Worm (Caenorhabditis elegans) whole organism, young adult: Measurements from ENCODE around the gene spp-12.

Source experiments
- C17E4.6 ChIP-seq: fragments of 200-800 bp; sonication (Bioruptor generic); IDR thresholded peaks from 2 replicates; pipeline ENCODE4 v1.3.6; 2022; ENCODE audit warnings: missing genetic modification reagents, missing genetic modification characterization, missing compliant biosample characterization
- F10E7.11 ChIP-seq: sonication (generic microtip); optimal IDR thresholded peaks from 2 replicates; lab custom pipeline; 2017; ENCODE audit warnings: mild to moderate bottlenecking, missing genetic modification characterization, moderate library complexity, missing compliant biosample characterization
- F37B4.10 ChIP-seq: fragments of 200-800 bp; sonication (Bioruptor generic); IDR thresholded peaks from 2 replicates; pipeline ENCODE4 v1.3.6; 2022; ENCODE audit warnings: missing genetic modification characterization, missing compliant biosample characterization
- Y53F4B.3 ChIP-seq: fragments of 200-800 bp; sonication (Bioruptor generic); IDR thresholded peaks from 2 replicates; pipeline ENCODE4 v1.3.6; 2022; ENCODE audit warnings: missing genetic modification reagents, missing genetic modification characterization, missing compliant biosample characterization
- Y79H2A.3 ChIP-seq: fragments of 200-800 bp; sonication (Bioruptor generic); conservative IDR thresholded peaks from 2 replicates; pipeline ENCODE4 v1.3.6; 2022; ENCODE audit warnings: missing genetic modification reagents, missing genetic modification characterization, missing compliant biosample characterization
- ama-1 ChIP-seq, 3 experiments: fragments of 150-350 bp in 1 of 3; sonication (generic microtip) in 2 of 3; optimal IDR thresholded peaks; 2 replicates each; lab custom pipeline; 2014 to 2018; ENCODE audit warnings: missing biosample characterization in 2 of 3, missing genetic modification characterization in 2 of 3, missing genetic modification reagents in 2 of 3
- aptf-3 ChIP-seq: fragments of 200-800 bp; sonication (Bioruptor generic); IDR thresholded peaks from 2 replicates; pipeline ENCODE4 v1.3.6; 2022; ENCODE audit warnings: missing genetic modification characterization, missing compliant biosample characterization
- attf-6 ChIP-seq: fragments of 200-800 bp; sonication (Bioruptor generic); IDR thresholded peaks from 2 replicates; pipeline ENCODE4 v1.3.6; 2022; ENCODE audit warnings: missing genetic modification reagents, missing genetic modification characterization, missing compliant biosample characterization
- bed-1 ChIP-seq: fragments of 200-800 bp; sonication (Bioruptor generic); IDR thresholded peaks from 2 replicates; pipeline ENCODE4 v1.3.6; 2022; ENCODE audit warnings: missing genetic modification reagents, missing genetic modification characterization, missing compliant biosample characterization
- bed-2 ChIP-seq: fragments of 200-800 bp; sonication (Bioruptor generic); IDR thresholded peaks from 2 replicates; pipeline ENCODE4 v1.3.6; 2022; ENCODE audit warnings: missing genetic modification reagents, missing genetic modification characterization, missing compliant biosample characterization
- cebp-1 ChIP-seq, 2 experiments: fragments of 200-800 bp in 1 of 2; sonication (Bioruptor generic) in 1 of 2; sonication (generic microtip) in 1 of 2; IDR thresholded peaks in 1 of 2; optimal IDR thresholded peaks in 1 of 2; 2 replicates each; pipeline versions ENCODE4 v1.3.6 to Lab custom; 2017 to 2022; ENCODE audit warnings: missing compliant biosample characterization in 2 of 2, missing genetic modification characterization in 2 of 2, mild to moderate bottlenecking in 1 of 2, missing genetic modification reagents in 1 of 2, moderate library complexity in 1 of 2
- ceh-100 ChIP-seq: fragments of 200-800 bp; sonication (Bioruptor generic); IDR thresholded peaks from 2 replicates; pipeline ENCODE4 v1.3.6; 2022; ENCODE audit warnings: missing genetic modification reagents, missing genetic modification characterization, missing compliant biosample characterization
- ceh-27 ChIP-seq: fragments of 200-800 bp; sonication (Bioruptor generic); optimal IDR thresholded peaks from 2 replicates; lab custom pipeline; 2018; ENCODE audit warnings: mild to moderate bottlenecking, missing genetic modification characterization, moderate library complexity, missing compliant biosample characterization
- ceh-58 ChIP-seq: fragments of 200-800 bp; sonication (Bioruptor generic); IDR thresholded peaks from 2 replicates; pipeline ENCODE4 v1.3.6; 2022; ENCODE audit warnings: missing genetic modification characterization, missing compliant biosample characterization
- egl-18 ChIP-seq: fragments of 200-800 bp; sonication (Bioruptor generic); IDR thresholded peaks from 2 replicates; pipeline ENCODE4 v1.3.6; 2022; ENCODE audit warnings: missing genetic modification reagents, missing genetic modification characterization, missing compliant biosample characterization
- egl-44 ChIP-seq: fragments of 200-800 bp; sonication (Bioruptor generic); IDR thresholded peaks from 2 replicates; pipeline ENCODE4 v1.3.6; 2022; ENCODE audit warnings: missing genetic modification reagents, missing genetic modification characterization, missing compliant biosample characterization
- egrh-3 ChIP-seq: fragments of 200-800 bp; sonication (Bioruptor generic); IDR thresholded peaks from 2 replicates; pipeline ENCODE4 v1.3.6; 2022; ENCODE audit warnings: missing genetic modification reagents, missing genetic modification characterization, missing compliant biosample characterization
- ekl-4 ChIP-seq: fragments of 200-800 bp; sonication (Bioruptor generic); IDR thresholded peaks from 2 replicates; pipeline ENCODE4 v1.3.6; 2022; ENCODE audit warnings: missing genetic modification reagents, missing genetic modification characterization, missing compliant biosample characterization
- ets-4 ChIP-seq: fragments of 200-800 bp; sonication (Bioruptor generic); optimal IDR thresholded peaks from 2 replicates; lab custom pipeline; 2018; ENCODE audit warnings: mild to moderate bottlenecking, missing genetic modification characterization, missing compliant biosample characterization
- hlh-12 ChIP-seq: sonication (generic microtip); optimal IDR thresholded peaks from 2 replicates; lab custom pipeline; 2016; ENCODE audit warnings: missing genetic modification characterization, missing compliant biosample characterization
- lsl-1 ChIP-seq: fragments of 200-800 bp; sonication (Bioruptor generic); optimal IDR thresholded peaks from 2 replicates; lab custom pipeline; 2018; ENCODE audit warnings: mild to moderate bottlenecking, missing genetic modification characterization, moderate library complexity, missing compliant biosample characterization
- lsy-27 ChIP-seq: sonication (generic microtip); optimal IDR thresholded peaks from 2 replicates; lab custom pipeline; 2017; ENCODE audit warnings: missing genetic modification characterization, mild to moderate bottlenecking, missing compliant biosample characterization, antibody characterized with exemption, missing genotype, borderline replicate concordance; ENCODE audit not compliant: insufficient read depth
- nfya-2 ChIP-seq: fragments of 200-800 bp; sonication (Bioruptor generic); IDR thresholded peaks from 2 replicates; pipeline ENCODE4 v1.3.6; 2022; ENCODE audit warnings: missing genetic modification reagents, missing genetic modification characterization, missing compliant biosample characterization
- nfyb-1 ChIP-seq: fragments of 200-800 bp; sonication (Bioruptor generic); IDR thresholded peaks from 2 replicates; pipeline ENCODE4 v1.3.6; 2022; ENCODE audit warnings: missing genetic modification reagents, missing genetic modification characterization, missing compliant biosample characterization
- snpc-4 ChIP-seq, 5 experiments: fragments of 150-350 bp in 1 of 5; sonication (generic microtip) in 4 of 5; optimal IDR thresholded peaks; 2 replicates each; lab custom pipeline; 2014 to 2018; ENCODE audit warnings: missing genetic modification characterization in 5 of 5, missing biosample characterization in 3 of 5, antibody characterized with exemption in 2 of 5, mild to moderate bottlenecking in 2 of 5, missing compliant biosample characterization in 2 of 5, missing genotype in 2 of 5, moderate library complexity in 2 of 5, missing genetic modification reagents in 1 of 5
- sptf-2 ChIP-seq: fragments of 200-800 bp; sonication (Bioruptor generic); optimal IDR thresholded peaks from 2 replicates; lab custom pipeline; 2018; ENCODE audit warnings: mild to moderate bottlenecking, missing genetic modification characterization, missing compliant biosample characterization
- tbx-9 ChIP-seq: sonication (generic microtip); optimal IDR thresholded peaks from 2 replicates; lab custom pipeline; 2016; ENCODE audit warnings: borderline replicate concordance, missing genetic modification characterization, inconsistent platforms, missing compliant biosample characterization
- zim-3 ChIP-seq: sonication (generic microtip); optimal IDR thresholded peaks from 2 replicates; lab custom pipeline; 2017; ENCODE audit warnings: mild to moderate bottlenecking, missing genetic modification characterization, moderate library complexity, missing compliant biosample characterization
- ztf-18 ChIP-seq: sonication (generic microtip); optimal IDR thresholded peaks from 2 replicates; lab custom pipeline; 2016; ENCODE audit warnings: missing genotype, mild to moderate bottlenecking, missing genetic modification characterization, missing compliant biosample characterization
- ztf-6 ChIP-seq: fragments of 200-800 bp; sonication (Bioruptor generic); IDR thresholded peaks from 2 replicates; pipeline ENCODE4 v1.3.6; 2022; ENCODE audit warnings: missing genetic modification reagents, missing genetic modification characterization, missing compliant biosample characterization

Gene spp-12

ce11 chrV:13858906-13859305 is 30.7 kb upstream of the spp-12 start, which contains the start of gene srx-135:
TSS of gene srx-135 (plus strand) at chrV:13859206.
- TF ChIP-seq sptf-2 (GFP tag; lab: Kevin White, UChicago) = no peak
- TF ChIP-seq, all 124 proteins: peak for 0

- TF ChIP-seq ztf-18 (tag; lab: Kevin White, UChicago) (no peak), egl-18 (GFP tag; lab: Robert Waterston, UW) (no peak), nfya-2 (GFP tag; lab: Robert Waterston, UW) (no peak), ceh-58 (GFP tag; lab: Robert Waterston, UW) (no peak), F37B4.10 (no peak), Y53F4B.3 (GFP tag; lab: Robert Waterston, UW) (no peak), Y79H2A.3 (GFP tag; lab: Robert Waterston, UW) (no peak), F10E7.11 (tag; lab: Kevin White, UChicago) (no peak), lsy-27 (tag; lab: Kevin White, UChicago) (no peak), ekl-4 (no peak), cebp-1 (GFP tag; IDR thresholded peaks at IDR 0.05; lab: Robert Waterston, UW) (no peak), cebp-1 (tag; optimal IDR thresholded peaks at IDR 0.05; lab: Kevin White, UChicago) (no peak)
These were observed 27.1 kb upstream of the spp-12 start, which contains the start of gene srx-137 for ce11 chrV:13862505-13862904. TSS of gene srx-137 (plus strand) at chrV:13862805.

DNA sequence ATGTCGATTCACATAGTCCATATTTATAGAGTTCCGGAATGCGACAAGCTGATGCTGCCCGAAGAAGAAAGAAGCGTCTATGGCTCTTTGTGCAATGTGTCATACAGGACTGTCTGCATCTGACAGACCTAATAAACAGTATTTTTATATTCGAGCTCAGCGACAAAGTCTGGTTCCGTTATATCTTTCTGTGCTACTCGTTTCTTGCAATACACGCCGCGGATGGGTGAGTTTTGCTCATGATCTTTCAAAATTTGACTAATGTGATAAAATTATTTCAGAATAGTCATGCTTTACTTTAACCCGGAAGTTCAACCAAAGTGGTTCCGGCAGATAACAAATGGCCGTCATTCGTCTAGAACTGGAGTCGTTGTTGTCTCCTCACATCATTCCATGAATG is 25.9 kb upstream of the spp-12 start:
- TF ChIP-seq tbx-9 = no peak
- TF ChIP-seq zim-3 (tag; lab: Kevin White, UChicago) = no peak
- TF ChIP-seq nfyb-1 (GFP tag; lab: Robert Waterston, UW) = no peak
- no peak for TF ChIP-seq aptf-3 (GFP tag; lab: Robert Waterston, UW)
- no peak for TF ChIP-seq snpc-4 (GFP tag; optimal IDR thresholded peaks at IDR 0.05; lab: Kevin White, UChicago)
- TF ChIP-seq snpc-4 (tag; optimal IDR thresholded peaks at IDR 0.05; lab: Kevin White, UChicago) = no peak
- TF ChIP-seq bed-2 (GFP tag; lab: Robert Waterston, UW) = no peak
- TF ChIP-seq ztf-6 (GFP tag; lab: Robert Waterston, UW) = no peak
- TF ChIP-seq ets-4 (GFP tag; lab: Kevin White, UChicago) = no peak
- TF ChIP-seq bed-1 (GFP tag; lab: Robert Waterston, UW) = no peak
- TF ChIP-seq C17E4.6 (GFP tag; lab: Robert Waterston, UW) = no peak

DNA sequence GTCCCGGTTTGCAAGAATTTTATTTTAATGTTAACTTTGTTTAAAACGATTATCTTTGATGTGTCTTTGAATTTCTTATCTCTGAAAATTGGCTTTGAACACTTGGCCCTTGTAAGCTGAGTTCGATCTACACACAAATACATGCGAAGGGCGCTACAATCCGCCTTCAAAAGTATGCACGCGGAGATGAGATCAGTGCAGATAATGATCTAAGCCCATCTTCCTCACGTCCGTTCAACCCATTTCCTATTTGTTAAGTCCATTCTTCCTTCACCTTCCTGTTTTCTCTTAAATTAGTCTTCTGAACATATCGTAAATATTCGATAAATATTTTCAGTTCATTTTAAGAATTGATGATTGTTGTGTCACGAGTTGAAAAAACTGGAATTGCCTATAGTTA is 23.3 kb upstream of the spp-12 start, which contains the start of gene nhr-175:
nhr-175 (plus strand) TSS at position 339 of the 400 bp plus-strand sequence.
- TF ChIP-seq egl-44 (GFP tag; lab: Robert Waterston, UW) (no peak), ceh-100 (no peak), lsl-1 (GFP tag; lab: Kevin White, UChicago) (no peak), attf-6 (no peak), hlh-12 (tag; lab: Kevin White, UChicago) (no peak), ama-1 (optimal IDR thresholded peaks at IDR 0.05; lab: Kevin White, UChicago) (no peak), ama-1 (GFP tag; optimal IDR thresholded peaks at IDR 0.05; lab: Kevin White, UChicago) (no peak)

- peak; percentile 10 for TF ChIP-seq ceh-27 (GFP tag; lab: Kevin White, UChicago)
- TF ChIP-seq egrh-3 (GFP tag; lab: Robert Waterston, UW) = peak; percentile 76; the same call in 1 of the 2 replicates
These were observed 20.7 kb upstream of the spp-12 start for ce11 chrV:13868886-13869285.
